Fruit fly (Drosophila melanogaster): Measurements from ENCODE around the gene CG8032.

CG8032 gene

dm6 chr3R:8658688-8659087 lies 5.2 kb upstream of the CG8032 start:
- TF ChIP-seq CG9948 (tag; optimal IDR thresholded peaks at IDR 0.05) (no peak), fd96Ca (GFP tag; IDR thresholded peaks at IDR 0.05) (peak; percentile 32; the same call in 1 of the 3 replicates), CG15710 (tag; optimal IDR thresholded peaks at IDR 0.05) (no peak), EcR (GFP tag; optimal IDR thresholded peaks at IDR 0.05) (peak; percentile 7), CG32121 (GFP tag; IDR thresholded peaks at IDR 0.05) (no peak), CG12605 (GFP tag; IDR thresholded peaks at IDR 0.05) (0 out of 2 replicates have a peak, but pooled peaks have one; percentile 42), Ets98B (GFP tag; IDR thresholded peaks at IDR 0.05) (peak; percentile 23; the same call in 1 of the 2 replicates), Pif1B (GFP tag; optimal IDR thresholded peaks at IDR 0.05) (no peak)

DNA sequence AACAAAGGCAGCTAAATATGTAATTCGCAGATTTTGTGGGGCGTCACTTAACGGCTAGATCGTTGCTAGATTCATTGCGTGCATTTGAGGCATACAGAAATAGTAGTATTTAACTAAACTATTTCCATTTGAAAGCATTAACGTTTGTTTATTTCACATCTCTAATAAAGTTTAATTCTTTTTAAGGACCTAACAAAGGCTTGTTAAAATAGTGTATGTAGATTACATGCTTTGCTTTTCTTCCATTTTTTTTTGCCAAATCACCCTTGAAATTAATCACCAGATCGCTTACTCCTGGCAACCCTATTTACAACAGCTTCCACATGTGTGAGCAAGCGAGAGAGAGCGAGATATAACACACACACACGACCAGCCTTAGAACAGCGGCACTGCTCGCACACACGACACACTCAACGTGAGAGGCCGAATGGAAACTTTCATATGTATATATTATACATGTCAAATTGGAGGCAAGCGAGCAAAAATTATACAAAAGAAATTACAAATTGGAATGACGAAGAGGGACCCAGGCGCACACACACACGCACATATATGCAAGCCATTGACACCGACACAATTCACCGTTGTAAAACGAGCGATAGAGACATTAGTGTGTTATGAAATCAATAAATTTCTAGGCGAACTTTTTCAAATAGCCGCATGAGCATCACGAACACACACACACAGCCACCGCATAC lies 4.6 kb upstream of the CG8032 start:
- TF ChIP-seq Ets98B (GFP tag; IDR thresholded peaks at IDR 0.05) (peak; percentile 77), CG8301 (tag; optimal IDR thresholded peaks at IDR 0.05) (peak; percentile 54), CG17806 (tag; optimal IDR thresholded peaks at IDR 0.05) (peak; percentile 40), EcR (GFP tag; optimal IDR thresholded peaks at IDR 0.05) (peak; percentile 59), CG10348 (GFP tag; IDR thresholded peaks at IDR 0.05) (no peak), Snoo (tag; optimal IDR thresholded peaks at IDR 0.05) (peak; percentile 49), CG13204 (GFP tag; optimal IDR thresholded peaks at IDR 0.05) (no peak), CG9948 (tag; optimal IDR thresholded peaks at IDR 0.05) (peak; percentile 30), D1 (tag; optimal IDR thresholded peaks at IDR 0.05) (no peak), CG12605 (GFP tag; IDR thresholded peaks at IDR 0.05) (no peak; the same call in 1 of the 2 replicates), CG8159 (tag; optimal IDR thresholded peaks at IDR 0.05) (peak; percentile 65), CG4496 (GFP tag; IDR thresholded peaks at IDR 0.05) (peak; percentile 81), Pif1B (GFP tag; optimal IDR thresholded peaks at IDR 0.05) (peak; percentile 48), fd96Ca (GFP tag; IDR thresholded peaks at IDR 0.05) (no peak), Pif1A (GFP tag; optimal IDR thresholded peaks at IDR 0.05) (peak; percentile 53), CG34367 (tag; optimal IDR thresholded peaks at IDR 0.05) (peak; percentile 16), CG14655 (GFP tag; optimal IDR thresholded peaks at IDR 0.05) (peak; percentile 69), CG15710 (tag; optimal IDR thresholded peaks at IDR 0.05) (peak; percentile 50), gl (tag; optimal IDR thresholded peaks at IDR 0.05) (peak; percentile 36), CG32121 (GFP tag; IDR thresholded peaks at IDR 0.05) (peak; percentile 75), rn (GFP tag; IDR thresholded peaks at IDR 0.05) (peak; percentile 34; the same call in 1 of the 2 replicates)

dm6 chr3R:8659907-8660660 lies 3.8 kb upstream of the CG8032 start:
- peak; percentile 32 for TF ChIP-seq Ets98B (GFP tag; IDR thresholded peaks at IDR 0.05)
- TF ChIP-seq CG34367 (tag; optimal IDR thresholded peaks at IDR 0.05), result peak; percentile 4
- TF ChIP-seq CG32121 (GFP tag; IDR thresholded peaks at IDR 0.05), result peak; percentile 8; the same call in 1 of the 2 replicates
- TF ChIP-seq CG4496 (GFP tag; IDR thresholded peaks at IDR 0.05), result peak; percentile 66; the same call in 2 of the 3 replicates
- TF ChIP-seq EcR (GFP tag; optimal IDR thresholded peaks at IDR 0.05), result no peak
- TF ChIP-seq CG9948 (tag; optimal IDR thresholded peaks at IDR 0.05), result no peak

DNA sequence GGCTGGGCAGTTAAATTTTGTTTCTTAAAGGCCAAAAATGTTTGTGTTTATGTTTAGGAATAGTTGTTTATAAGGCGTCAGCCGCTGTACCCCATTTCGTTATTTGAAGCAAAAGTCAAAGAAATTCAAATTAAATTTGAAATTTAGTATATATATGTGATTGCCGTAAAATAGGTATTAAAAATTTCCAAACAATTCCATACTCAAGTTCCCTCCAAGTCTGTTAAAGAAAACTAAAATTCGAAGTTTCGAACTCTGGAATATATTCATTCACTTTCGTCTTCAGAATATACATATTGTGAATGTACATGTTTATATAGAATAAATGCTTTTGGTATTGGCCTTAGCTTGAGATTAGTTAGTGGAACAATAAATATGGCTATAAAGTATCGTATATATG lies 3.3 kb upstream of the CG8032 start, which contains the start of gene bel:
TSS of gene bel (minus strand) at position 101 of the 400 bp plus-strand sequence.
- TF ChIP-seq EcR (GFP tag; optimal IDR thresholded peaks at IDR 0.05), result no peak

DNA sequence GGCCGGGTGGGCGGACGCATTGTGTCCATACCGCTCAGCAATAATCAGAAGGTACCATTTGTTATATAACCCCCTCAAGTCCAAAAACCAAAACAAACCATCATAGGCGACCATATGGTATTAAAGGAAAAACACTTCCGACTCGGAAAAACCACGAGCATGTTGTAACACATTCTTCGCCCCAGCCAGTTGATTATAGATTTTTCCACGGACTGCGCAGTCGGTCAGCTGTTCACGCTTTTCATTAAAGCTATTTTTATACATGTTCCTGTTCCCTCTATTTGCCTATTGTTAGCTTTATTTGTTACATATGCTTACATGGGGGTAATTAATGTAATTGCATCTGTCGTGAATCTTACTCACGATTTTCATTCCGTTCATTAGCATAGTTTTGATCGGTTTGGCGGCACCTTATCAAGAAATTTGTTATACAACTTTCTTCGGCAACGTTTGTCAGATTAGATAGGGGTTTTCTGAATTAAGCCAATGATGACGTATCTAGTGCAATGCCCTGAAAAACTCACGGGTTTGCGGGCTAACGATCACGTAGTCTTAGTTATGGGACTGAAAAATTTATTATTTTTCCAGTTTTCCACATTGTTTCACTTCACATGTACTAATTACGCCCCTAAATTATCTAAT lies 905 bp downstream of the CG8032 start:
- TF ChIP-seq CG34367 (tag; optimal IDR thresholded peaks at IDR 0.05) (no peak), CG15710 (tag; optimal IDR thresholded peaks at IDR 0.05) (no peak), fd96Ca (GFP tag; IDR thresholded peaks at IDR 0.05) (no peak), CG9948 (tag; optimal IDR thresholded peaks at IDR 0.05) (no peak), CG13204 (GFP tag; optimal IDR thresholded peaks at IDR 0.05) (no peak), CG32121 (GFP tag; IDR thresholded peaks at IDR 0.05) (no peak), CG8301 (tag; optimal IDR thresholded peaks at IDR 0.05) (no peak), Ets98B (GFP tag; IDR thresholded peaks at IDR 0.05) (no peak), CG4496 (GFP tag; IDR thresholded peaks at IDR 0.05) (no peak), CG12605 (GFP tag; IDR thresholded peaks at IDR 0.05) (no peak), Pif1B (GFP tag; optimal IDR thresholded peaks at IDR 0.05) (no peak), Snoo (tag; optimal IDR thresholded peaks at IDR 0.05) (no peak), rn (GFP tag; IDR thresholded peaks at IDR 0.05) (no peak), CG14655 (GFP tag; optimal IDR thresholded peaks at IDR 0.05) (no peak), D1 (tag; optimal IDR thresholded peaks at IDR 0.05) (no peak), Pif1A (GFP tag; optimal IDR thresholded peaks at IDR 0.05) (no peak), CG10348 (GFP tag; IDR thresholded peaks at IDR 0.05) (no peak), CG8159 (tag; optimal IDR thresholded peaks at IDR 0.05) (no peak), CG17806 (tag; optimal IDR thresholded peaks at IDR 0.05) (no peak)

DNA sequence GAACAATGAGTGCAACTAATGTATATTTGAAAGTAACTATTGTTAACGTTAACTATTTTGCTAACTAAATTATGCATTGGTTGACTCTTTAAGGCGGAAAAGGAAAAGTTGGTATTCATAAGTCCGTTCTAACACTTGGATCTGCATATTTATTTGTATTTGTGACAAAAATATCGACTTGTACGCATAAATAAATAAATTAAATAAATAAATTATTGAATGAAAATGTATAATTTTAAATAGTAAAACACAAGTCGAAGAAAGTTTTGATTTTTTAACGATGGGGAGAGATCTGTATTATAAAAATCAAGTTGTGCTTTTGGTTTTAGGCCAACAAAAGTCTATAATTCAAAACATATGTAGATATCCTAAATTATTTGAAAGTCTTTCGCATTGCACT lies 3.7 kb downstream of the CG8032 start, which contains the start of gene CG8036:
TSS of gene CG8036 (plus strand) at position 301 of the 400 bp plus-strand sequence.
- TF ChIP-seq CG12605 (GFP tag; IDR thresholded peaks at IDR 0.05) (no peak), CG15710 (tag; optimal IDR thresholded peaks at IDR 0.05) (no peak), CG17806 (tag; optimal IDR thresholded peaks at IDR 0.05) (no peak), Snoo (tag; optimal IDR thresholded peaks at IDR 0.05) (no peak), D1 (tag; optimal IDR thresholded peaks at IDR 0.05) (no peak), CG13204 (GFP tag; optimal IDR thresholded peaks at IDR 0.05) (no peak), CG8301 (tag; optimal IDR thresholded peaks at IDR 0.05) (no peak), CG9948 (tag; optimal IDR thresholded peaks at IDR 0.05) (no peak), Ets98B (GFP tag; IDR thresholded peaks at IDR 0.05) (no peak), CG34367 (tag; optimal IDR thresholded peaks at IDR 0.05) (no peak), CG8159 (tag; optimal IDR thresholded peaks at IDR 0.05) (no peak), Pif1B (GFP tag; optimal IDR thresholded peaks at IDR 0.05) (no peak)
